Fruit fly (Drosophila melanogaster) S2 (cell line): ENCODE data around the gene Bin1.
"Not testable (repeated sequence)": the region's sequence is repeated elsewhere in the genome, so short reads cannot be mapped to it uniquely, and the experiment has no call there.

Experiments used
- CG8478 ChIP-seq: fragments of >200 bp; optimal IDR thresholded peaks from 2 replicates; lab custom pipeline; 2018
- CTCF ChIP-seq, 2 experiments: fragments of >200 bp; optimal IDR thresholded peaks; 2 replicates each; lab custom pipeline; 2018

The Bin1 gene

dm6 chr3R:16189464-16189863 is at the start of gene Bin1:
TSS of gene Bin1 (minus strand) at chr3R:16189564.
- not testable (repeated sequence) for TF ChIP-seq CTCF (optimal IDR thresholded peaks at IDR 0.05; lab: Kevin White, UChicago); CG8478 (lab: Kevin White, UChicago)

- TF ChIP-seq CG8478 (lab: Kevin White, UChicago) (no peak), CTCF (optimal IDR thresholded peaks at IDR 0.05; lab: Kevin White, UChicago) (no peak)
These were observed 48.8 kb upstream of the Bin1 start for dm6 chr3R:16238016-16238710.

dm6 chr3R:16236713-16237641 is 47.6 kb upstream of the Bin1 start:
- TF ChIP-seq CTCF (optimal IDR thresholded peaks at IDR 0.05; lab: Kevin White, UChicago) (peak in 1 of 2 experiments; percentile 2), CG8478 (lab: Kevin White, UChicago) (no peak)

dm6 chr3R:16235941-16236712 is 46.8 kb upstream of the Bin1 start:
- TF ChIP-seq CTCF (optimal IDR thresholded peaks at IDR 0.05; lab: Kevin White, UChicago) = no peak
- no peak for TF ChIP-seq CG8478 (lab: Kevin White, UChicago)

- TF ChIP-seq CTCF (optimal IDR thresholded peaks at IDR 0.05; lab: Kevin White, UChicago) (no peak), CG8478 (lab: Kevin White, UChicago) (no peak)
These were observed 46.0 kb upstream of the Bin1 start for dm6 chr3R:16235215-16235937.

- no peak for TF ChIP-seq CG8478 (lab: Kevin White, UChicago)
- no peak for TF ChIP-seq CTCF (optimal IDR thresholded peaks at IDR 0.05; lab: Kevin White, UChicago)
These were observed 45.4 kb upstream of the Bin1 start for dm6 chr3R:16234745-16235149.

- no peak for TF ChIP-seq CG8478 (lab: Kevin White, UChicago)
- no peak for TF ChIP-seq CTCF (optimal IDR thresholded peaks at IDR 0.05; lab: Kevin White, UChicago)
These were observed 44.9 kb upstream of the Bin1 start for dm6 chr3R:16234298-16234697.

dm6 chr3R:16232569-16232968 is 43.2 kb upstream of the Bin1 start:
- no peak for TF ChIP-seq CG8478 (lab: Kevin White, UChicago)
- TF ChIP-seq CTCF (optimal IDR thresholded peaks at IDR 0.05; lab: Kevin White, UChicago) = no peak

- TF ChIP-seq CG8478 (lab: Kevin White, UChicago) = no peak
- TF ChIP-seq CTCF (optimal IDR thresholded peaks at IDR 0.05; lab: Kevin White, UChicago) = no peak
These were observed 42.3 kb upstream of the Bin1 start for dm6 chr3R:16231385-16232307.

- TF ChIP-seq CTCF (optimal IDR thresholded peaks at IDR 0.05; lab: Kevin White, UChicago) = no peak
- TF ChIP-seq CG8478 (lab: Kevin White, UChicago) = no peak
These were observed 40.8 kb upstream of the Bin1 start for dm6 chr3R:16230080-16230670.

- no peak for TF ChIP-seq CTCF (optimal IDR thresholded peaks at IDR 0.05; lab: Kevin White, UChicago)
- TF ChIP-seq CG8478 (lab: Kevin White, UChicago) = peak; percentile 81
These were observed 39.6 kb upstream of the Bin1 start for dm6 chr3R:16228719-16229704.
